Fruit fly (Drosophila melanogaster) whole organism, embryonic: Measurements from ENCODE around the gene beta4GalNAcTB.

ENCODE experiments used
- ATbp ChIP-seq: fragments of 200-800 bp; sonication (Bioruptor generic); optimal IDR thresholded peaks from 2 replicates; lab custom pipeline; 2017; ENCODE audit warnings: missing biosample characterization, mild to moderate bottlenecking, missing genetic modification characterization, missing genetic modification reagents
- C15 ChIP-seq: fragments of 200-800 bp; sonication (Bioruptor generic); IDR thresholded peaks from 3 replicates; pipeline ENCODE4 v1.3.6; 2022; ENCODE audit warnings: missing biosample characterization, missing genetic modification characterization
- CG10565 ChIP-seq: fragments of 200-800 bp; sonication (Bioruptor generic); optimal IDR thresholded peaks from 3 replicates; lab custom pipeline; 2016; ENCODE audit warnings: missing biosample characterization, mild to moderate bottlenecking, missing genetic modification characterization
- CG10654 ChIP-seq: fragments of 200-800 bp; sonication (Bioruptor generic); optimal IDR thresholded peaks from 2 replicates; lab custom pipeline; 2016; ENCODE audit warnings: missing biosample characterization, missing genetic modification characterization
- CG11456 ChIP-seq: fragments of 200-800 bp; sonication (Bioruptor generic); IDR thresholded peaks from 3 replicates; pipeline ENCODE4 v1.3.6; 2022; ENCODE audit warnings: missing biosample characterization, missing genetic modification characterization
- CG11560 ChIP-seq: fragments of 200-800 bp; sonication (Bioruptor generic); IDR thresholded peaks from 3 replicates; pipeline ENCODE4 v1.3.6; 2022; ENCODE audit warnings: missing biosample characterization, missing genetic modification characterization
- CG1233 ChIP-seq: fragments of 200-800 bp; sonication (Bioruptor generic); optimal IDR thresholded peaks from 4 replicates; lab custom pipeline; 2018; ENCODE audit warnings: missing biosample characterization, mild to moderate bottlenecking, missing genetic modification characterization
- CG13775 ChIP-seq: fragments of 200-800 bp; sonication (Bioruptor generic); optimal IDR thresholded peaks from 3 replicates; lab custom pipeline; 2017; ENCODE audit warnings: missing biosample characterization, mild to moderate bottlenecking, missing genetic modification characterization
- CG14965 ChIP-seq: fragments of 200-800 bp; sonication (Bioruptor generic); optimal IDR thresholded peaks from 2 replicates; lab custom pipeline; 2016; ENCODE audit warnings: missing biosample characterization, missing genetic modification characterization, borderline replicate concordance
- CG15514 ChIP-seq: fragments of 200-800 bp; sonication (Bioruptor generic); optimal IDR thresholded peaks from 3 replicates; lab custom pipeline; 2017; ENCODE audit warnings: missing biosample characterization, missing genetic modification characterization, mild to moderate bottlenecking, moderate library complexity, missing genetic modification reagents
- CG17802 ChIP-seq: fragments of 200-800 bp; sonication (Bioruptor generic); optimal IDR thresholded peaks from 2 replicates; lab custom pipeline; 2018; ENCODE audit warnings: missing biosample characterization, mild to moderate bottlenecking, missing genetic modification characterization, moderate library complexity
- CG2712 ChIP-seq: fragments of 200-800 bp; optimal IDR thresholded peaks from 3 replicates; lab custom pipeline; 2019; ENCODE audit warnings: missing biosample characterization, mild to moderate bottlenecking, missing genetic modification characterization, moderate library complexity
- CG3163 ChIP-seq: fragments of 200-800 bp; sonication (Bioruptor generic); optimal IDR thresholded peaks from 3 replicates; lab custom pipeline; 2016; ENCODE audit warnings: missing biosample characterization, missing genetic modification characterization
- CG43689 ChIP-seq: fragments of 200-800 bp; sonication (Bioruptor generic); IDR thresholded peaks from 2 replicates; pipeline ENCODE4 v1.3.6; 2022; ENCODE audit warnings: missing biosample characterization, missing genetic modification characterization
- CG7556 ChIP-seq: fragments of 200-800 bp; sonication (Bioruptor generic); optimal IDR thresholded peaks from 2 replicates; lab custom pipeline; 2017; ENCODE audit warnings: missing biosample characterization, mild to moderate bottlenecking, missing genetic modification characterization
- CG7745 ChIP-seq: fragments of 200-800 bp; sonication (Bioruptor generic); optimal IDR thresholded peaks from 2 replicates; lab custom pipeline; 2018; ENCODE audit warnings: missing biosample characterization, mild to moderate bottlenecking, missing genetic modification characterization, moderate library complexity
- CG9932 ChIP-seq: fragments of 200-800 bp; sonication (Bioruptor generic); IDR thresholded peaks from 2 replicates; pipeline ENCODE4 v1.3.6; 2022; ENCODE audit warnings: missing biosample characterization, missing genetic modification characterization
- CHES-1-like ChIP-seq: fragments of 200-800 bp; sonication (Bioruptor generic); optimal IDR thresholded peaks from 2 replicates; lab custom pipeline; 2016; ENCODE audit warnings: missing biosample characterization, missing genetic modification characterization
- Doc2 ChIP-seq: fragments of 200-800 bp; sonication (Bioruptor generic); IDR thresholded peaks from 2 replicates; pipeline ENCODE4 v1.3.6; 2022; ENCODE audit warnings: missing biosample characterization, missing genetic modification characterization
- Dp ChIP-seq: fragments of 200-800 bp; sonication (Bioruptor generic); optimal IDR thresholded peaks from 2 replicates; lab custom pipeline; 2018; ENCODE audit warnings: missing biosample characterization, mild to moderate bottlenecking, missing genetic modification characterization, moderate library complexity
- E2f2 ChIP-seq: fragments of 200-800 bp; sonication (Bioruptor generic); IDR thresholded peaks from 2 replicates; pipeline ENCODE4 v1.3.6; 2022; ENCODE audit warnings: missing biosample characterization, missing genetic modification characterization
- Gsc ChIP-seq: fragments of 200-800 bp; sonication (Bioruptor generic); IDR thresholded peaks from 2 replicates; pipeline ENCODE4 v1.3.6; 2022; ENCODE audit warnings: missing biosample characterization, missing genetic modification characterization
- Hand ChIP-seq: fragments of 200-800 bp; sonication (Bioruptor generic); optimal IDR thresholded peaks from 2 replicates; lab custom pipeline; 2017; ENCODE audit warnings: mild to moderate bottlenecking, missing biosample characterization, missing genetic modification reagents, missing genetic modification characterization
- Kr ChIP-seq: fragments of 200-800 bp; sonication (Bioruptor generic); optimal IDR thresholded peaks from 2 replicates; lab custom pipeline; 2017; ENCODE audit warnings: missing biosample characterization, mild to moderate bottlenecking, missing genetic modification characterization
- Lim3 ChIP-seq: fragments of 200-800 bp; sonication (Bioruptor generic); IDR thresholded peaks from 2 replicates; pipeline ENCODE4 v1.3.6; 2022; ENCODE audit warnings: missing biosample characterization, missing genetic modification characterization
- Lpt ChIP-seq: fragments of >200 bp; optimal IDR thresholded peaks from 2 replicates; lab custom pipeline; 2018; ENCODE audit warnings: missing biosample characterization, missing genetic modification characterization
- Scr ChIP-seq: fragments of 200-800 bp; sonication (Bioruptor generic); IDR thresholded peaks from 2 replicates; pipeline ENCODE4 v1.3.6; 2022; ENCODE audit warnings: missing biosample characterization, missing genetic modification characterization; ENCODE audit not compliant: partially characterized antibody
- ab ChIP-seq: fragments of 200-800 bp; sonication (Bioruptor generic); optimal IDR thresholded peaks from 2 replicates; lab custom pipeline; 2016; ENCODE audit warnings: missing biosample characterization, missing genetic modification characterization
- ac ChIP-seq: fragments of 200-800 bp; sonication (Bioruptor generic); optimal IDR thresholded peaks from 3 replicates; lab custom pipeline; 2017; ENCODE audit warnings: missing biosample characterization, mild to moderate bottlenecking, missing genetic modification characterization
- ap ChIP-seq: fragments of 200-800 bp; sonication (Bioruptor generic); IDR thresholded peaks from 2 replicates; pipeline ENCODE4 v1.3.6; 2022; ENCODE audit warnings: missing biosample characterization, missing genetic modification characterization
- bigmax ChIP-seq: fragments of 200-800 bp; sonication (Bioruptor generic); optimal IDR thresholded peaks from 2 replicates; lab custom pipeline; 2018; ENCODE audit warnings: missing biosample characterization, mild to moderate bottlenecking, missing genetic modification characterization
- chn ChIP-seq: fragments of 200-800 bp; sonication (Bioruptor generic); optimal IDR thresholded peaks from 2 replicates; lab custom pipeline; 2016; ENCODE audit warnings: missing biosample characterization, missing genetic modification characterization
- croc ChIP-seq: fragments of 200-800 bp; sonication (Bioruptor generic); conservative IDR thresholded peaks from 3 replicates; pipeline ENCODE4 v1.3.6; 2022; ENCODE audit warnings: missing biosample characterization, missing genetic modification characterization
- grau ChIP-seq: fragments of 200-800 bp; optimal IDR thresholded peaks from 3 replicates; lab custom pipeline; 2019; ENCODE audit warnings: missing biosample characterization, mild to moderate bottlenecking, missing genetic modification characterization, moderate library complexity
- h ChIP-seq: fragments of >200 bp; optimal IDR thresholded peaks from 2 replicates; lab custom pipeline; 2017
- inv ChIP-seq: fragments of 200-800 bp; sonication (Bioruptor generic); IDR thresholded peaks from 2 replicates; pipeline ENCODE4 v1.3.6; 2022; ENCODE audit warnings: missing biosample characterization, missing genetic modification characterization; ENCODE audit not compliant: partially characterized antibody
- mam ChIP-seq: fragments of 200-800 bp; sonication (Bioruptor generic); optimal IDR thresholded peaks from 3 replicates; lab custom pipeline; 2016; ENCODE audit warnings: missing biosample characterization, missing genetic modification characterization
- mld ChIP-seq: fragments of 200-800 bp; sonication (Bioruptor generic); IDR thresholded peaks from 3 replicates; pipeline ENCODE4 v1.3.6; 2022; ENCODE audit warnings: missing biosample characterization, missing genetic modification characterization; ENCODE audit not compliant: partially characterized antibody
- oc ChIP-seq: fragments of 200-800 bp; sonication (Bioruptor generic); optimal IDR thresholded peaks from 2 replicates; lab custom pipeline; 2018; ENCODE audit warnings: missing biosample characterization, mild to moderate bottlenecking, missing genetic modification characterization, moderate library complexity
- pb ChIP-seq: fragments of 200-800 bp; sonication (Bioruptor generic); optimal IDR thresholded peaks from 3 replicates; lab custom pipeline; 2016; ENCODE audit warnings: missing biosample characterization, missing genetic modification characterization
- pfk ChIP-seq: fragments of 200-800 bp; sonication (Bioruptor generic); optimal IDR thresholded peaks from 2 replicates; lab custom pipeline; 2018; ENCODE audit warnings: missing biosample characterization, mild to moderate bottlenecking, missing genetic modification characterization, moderate library complexity
- pros ChIP-seq: fragments of 200-800 bp; sonication (Bioruptor generic); optimal IDR thresholded peaks from 3 replicates; lab custom pipeline; 2019; ENCODE audit warnings: missing biosample characterization, mild to moderate bottlenecking, missing genetic modification characterization, moderate library complexity
- repo ChIP-seq: fragments of 200-800 bp; sonication (Bioruptor generic); optimal IDR thresholded peaks from 2 replicates; lab custom pipeline; 2016; ENCODE audit warnings: missing biosample characterization, missing genetic modification characterization
- schlank ChIP-seq: fragments of 200-800 bp; sonication (Bioruptor generic); optimal IDR thresholded peaks from 2 replicates; lab custom pipeline; 2018; ENCODE audit warnings: missing biosample characterization, mild to moderate bottlenecking, missing genetic modification characterization
- sna ChIP-seq: fragments of 200-800 bp; sonication (Bioruptor generic); IDR thresholded peaks from 2 replicates; pipeline ENCODE4 v1.3.6; 2022; ENCODE audit warnings: missing biosample characterization, missing genetic modification characterization; ENCODE audit not compliant: partially characterized antibody
- so ChIP-seq: fragments of 200-800 bp; sonication (Bioruptor generic); IDR thresholded peaks from 3 replicates; pipeline ENCODE4 v1.3.6; 2022; ENCODE audit warnings: missing biosample characterization, missing genetic modification characterization
- sr ChIP-seq: fragments of 200-800 bp; sonication (Bioruptor generic); IDR thresholded peaks from 3 replicates; pipeline ENCODE4 v1.3.6; 2022; ENCODE audit warnings: missing biosample characterization, missing genetic modification characterization
- usp ChIP-seq: fragments of >200 bp; optimal IDR thresholded peaks from 2 replicates; lab custom pipeline; 2017; ENCODE audit warnings: missing biosample characterization, missing genetic modification characterization
- wor ChIP-seq: fragments of 200-800 bp; sonication (Bioruptor generic); IDR thresholded peaks from 2 replicates; pipeline ENCODE4 v1.3.6; 2022; ENCODE audit warnings: missing biosample characterization, missing genetic modification characterization
- zf30C ChIP-seq: fragments of 200-800 bp; sonication (Bioruptor generic); optimal IDR thresholded peaks from 3 replicates; lab custom pipeline; 2018; ENCODE audit warnings: missing biosample characterization, mild to moderate bottlenecking, missing genetic modification characterization
- zfh2 ChIP-seq: fragments of 200-800 bp; sonication (Bioruptor generic); optimal IDR thresholded peaks from 2 replicates; lab custom pipeline; 2016; ENCODE audit warnings: missing biosample characterization, missing genetic modification characterization

beta4GalNAcTB gene

dm6 chr3R:29040526-29041195, 6.9 kb upstream of the beta4GalNAcTB start (continued):
- TF ChIP-seq E2f2 (GFP tag; lab: Robert Waterston, UW): peak; percentile 26; the same call in 1 of the 2 replicates
- no peak for TF ChIP-seq repo (GFP tag; lab: Kevin White, UChicago)
- no peak for TF ChIP-seq ab (GFP tag; lab: Kevin White, UChicago)
- peak; percentile 41 for TF ChIP-seq mam
- no peak for TF ChIP-seq bigmax (GFP tag; lab: Kevin White, UChicago)
- no peak for TF ChIP-seq Kr (GFP tag; lab: Kevin White, UChicago)
- TF ChIP-seq zfh2 (GFP tag; lab: Kevin White, UChicago): no peak
- TF ChIP-seq mld (GFP tag; lab: Robert Waterston, UW): no peak
- no peak for TF ChIP-seq Lim3 (GFP tag; lab: Robert Waterston, UW)
- no peak for TF ChIP-seq pfk (GFP tag; lab: Kevin White, UChicago)
- no peak for TF ChIP-seq CG11560
- TF ChIP-seq grau (tag; lab: Kevin White, UChicago): peak; percentile 82
- no peak for TF ChIP-seq croc (GFP tag; lab: Robert Waterston, UW)
- TF ChIP-seq CG15514 (GFP tag; lab: Kevin White, UChicago): no peak
- no peak for TF ChIP-seq Doc2 (GFP tag; lab: Robert Waterston, UW)
- TF ChIP-seq CG10565 (GFP tag; lab: Kevin White, UChicago): no peak
- TF ChIP-seq ac (GFP tag; lab: Kevin White, UChicago): no peak
- TF ChIP-seq Lpt (GFP tag; lab: Kevin White, UChicago): no peak
- no peak for TF ChIP-seq schlank (tag; lab: Kevin White, UChicago)
- TF ChIP-seq Gsc (GFP tag; lab: Robert Waterston, UW): no peak
- peak; percentile 51 for TF ChIP-seq CG1233 (GFP tag; lab: Kevin White, UChicago)
- no peak for TF ChIP-seq CG7745 (tag; lab: Kevin White, UChicago)
- TF ChIP-seq wor (GFP tag; lab: Robert Waterston, UW): 0 out of 2 replicates have a peak, but pooled peaks have one; percentile 21
- no peak for TF ChIP-seq CG3163
- TF ChIP-seq CG43689 (GFP tag; lab: Robert Waterston, UW): 0 out of 2 replicates have a peak, but pooled peaks have one; percentile 18
- peak; percentile 42; the same call in 1 of the 2 replicates for TF ChIP-seq CG9932 (GFP tag; lab: Robert Waterston, UW)
- no peak for TF ChIP-seq pros (GFP tag; lab: Kevin White, UChicago)
- TF ChIP-seq Dp: no peak
- peak; percentile 61 for TF ChIP-seq CG10654
- TF ChIP-seq ATbp (GFP tag; lab: Kevin White, UChicago): no peak
- TF ChIP-seq inv (GFP tag; lab: Robert Waterston, UW): no peak
- no peak for TF ChIP-seq CG11456
- peak; percentile 51 for TF ChIP-seq CG13775 (GFP tag; lab: Kevin White, UChicago)
- TF ChIP-seq CG17802: no peak
- TF ChIP-seq ap: no peak; the same call in 1 of the 2 replicates
- TF ChIP-seq so (GFP tag; lab: Robert Waterston, UW): 0 out of 3 replicates have a peak, but pooled peaks have one; percentile 37
- TF ChIP-seq Scr (GFP tag; lab: Robert Waterston, UW): no peak
- peak; percentile 80 for TF ChIP-seq CG7556 (GFP tag; lab: Kevin White, UChicago)
- TF ChIP-seq C15 (GFP tag; lab: Robert Waterston, UW): no peak
- no peak for TF ChIP-seq sna
- no peak for TF ChIP-seq zf30C (GFP tag; lab: Kevin White, UChicago)
- TF ChIP-seq CG14965 (GFP tag; lab: Kevin White, UChicago): no peak
- TF ChIP-seq chn (GFP tag; lab: Kevin White, UChicago): no peak
- TF ChIP-seq usp: no peak
- TF ChIP-seq oc: no peak
- TF ChIP-seq sr (GFP tag; lab: Robert Waterston, UW): no peak
- peak; percentile 47 for TF ChIP-seq Hand
- TF ChIP-seq h (lab: Kevin White, UChicago): no peak
- TF ChIP-seq pb (GFP tag; lab: Kevin White, UChicago): no peak
- peak; percentile 76 for TF ChIP-seq CG2712 (tag; lab: Kevin White, UChicago)
- TF ChIP-seq CHES-1-like (GFP tag; lab: Kevin White, UChicago): no peak
